Worm (Caenorhabditis elegans) whole organism, late embryonic: Measurements from ENCODE around the gene gpcp-2.
A peak's percentile ranks its signal among the peaks of the same experiment; 100 is the strongest.

ENCODE experiments used
- C08G9.2 ChIP-seq: sonication (generic microtip); optimal IDR thresholded peaks from 2 replicates; lab custom pipeline; 2016; ENCODE audit warnings: mild to moderate bottlenecking, missing genetic modification characterization, moderate library complexity, missing compliant biosample characterization
- C38D4.7 ChIP-seq: fragments of 200-800 bp; sonication (Bioruptor generic); optimal IDR thresholded peaks from 2 replicates; lab custom pipeline; 2018; ENCODE audit warnings: mild to moderate bottlenecking, missing genetic modification characterization, moderate library complexity, missing compliant biosample characterization
- F13H6.1 ChIP-seq: sonication (generic microtip); optimal IDR thresholded peaks from 2 replicates; lab custom pipeline; 2016; ENCODE audit warnings: missing genetic modification characterization, missing compliant biosample characterization
- Y22D7AL.16 ChIP-seq: sonication (generic microtip); optimal IDR thresholded peaks from 2 replicates; lab custom pipeline; 2016; ENCODE audit warnings: missing genetic modification characterization, missing compliant biosample characterization
- ama-1 ChIP-seq: fragments of 150-350 bp; optimal IDR thresholded peaks from 2 replicates; lab custom pipeline; 2014
- ceh-14 ChIP-seq: sonication (generic microtip); optimal IDR thresholded peaks from 2 replicates; lab custom pipeline; 2016; ENCODE audit warnings: missing genotype, missing genetic modification characterization, missing compliant biosample characterization
- ceh-18 ChIP-seq: sonication (generic microtip); optimal IDR thresholded peaks from 2 replicates; lab custom pipeline; 2016; ENCODE audit warnings: missing genetic modification characterization, missing compliant biosample characterization
- ceh-19 ChIP-seq: fragments of 200-800 bp; sonication (Bioruptor generic); optimal IDR thresholded peaks from 2 replicates; lab custom pipeline; 2018; ENCODE audit warnings: mild to moderate bottlenecking, missing genetic modification characterization, missing compliant biosample characterization
- ceh-2 ChIP-seq: sonication (generic microtip); optimal IDR thresholded peaks from 2 replicates; lab custom pipeline; 2016; ENCODE audit warnings: missing genotype, missing genetic modification characterization, missing compliant biosample characterization
- ceh-34 ChIP-seq: sonication (generic microtip); optimal IDR thresholded peaks from 2 replicates; lab custom pipeline; 2016; ENCODE audit warnings: mild to moderate bottlenecking, missing genetic modification characterization, missing compliant biosample characterization
- ceh-48 ChIP-seq: sonication (generic microtip); optimal IDR thresholded peaks from 2 replicates; lab custom pipeline; 2016; ENCODE audit warnings: missing genetic modification characterization, inconsistent platforms, missing compliant biosample characterization
- ceh-6 ChIP-seq: fragments of 200-800 bp; sonication (Bioruptor generic); optimal IDR thresholded peaks from 2 replicates; lab custom pipeline; 2018; ENCODE audit warnings: mild to moderate bottlenecking, missing genetic modification characterization, missing compliant biosample characterization
- ceh-9 ChIP-seq: sonication (generic microtip); optimal IDR thresholded peaks from 2 replicates; lab custom pipeline; 2016; ENCODE audit warnings: mild to moderate bottlenecking, missing genetic modification characterization, inconsistent platforms, missing compliant biosample characterization
- che-1 ChIP-seq: sonication (generic microtip); optimal IDR thresholded peaks from 2 replicates; lab custom pipeline; 2016; ENCODE audit warnings: mild to moderate bottlenecking, missing genetic modification characterization, missing compliant biosample characterization
- elt-2 ChIP-seq: sonication (generic microtip); optimal IDR thresholded peaks from 2 replicates; lab custom pipeline; 2016; ENCODE audit warnings: missing genetic modification reagents, missing genetic modification characterization, missing compliant biosample characterization
- elt-4 ChIP-seq: sonication (generic microtip); optimal IDR thresholded peaks from 2 replicates; lab custom pipeline; 2016; ENCODE audit warnings: missing genetic modification characterization, missing compliant biosample characterization
- ets-4 ChIP-seq: sonication (generic microtip); optimal IDR thresholded peaks from 2 replicates; lab custom pipeline; 2016; ENCODE audit warnings: missing genetic modification characterization, missing compliant biosample characterization
- eyg-1 ChIP-seq: sonication (generic microtip); optimal IDR thresholded peaks from 2 replicates; lab custom pipeline; 2016; ENCODE audit warnings: missing genotype, missing genetic modification characterization, missing compliant biosample characterization
- fax-1 ChIP-seq: sonication (generic microtip); optimal IDR thresholded peaks from 2 replicates; lab custom pipeline; 2016; ENCODE audit warnings: missing genotype, missing genetic modification characterization, missing compliant biosample characterization
- fkh-6 ChIP-seq: sonication (generic microtip); optimal IDR thresholded peaks from 2 replicates; lab custom pipeline; 2016; ENCODE audit warnings: missing genetic modification characterization, missing compliant biosample characterization
- gmeb-2 ChIP-seq: sonication (generic microtip); optimal IDR thresholded peaks from 2 replicates; lab custom pipeline; 2016; ENCODE audit warnings: missing genetic modification characterization, inconsistent platforms, missing compliant biosample characterization
- hlh-30 ChIP-seq: sonication (generic microtip); optimal IDR thresholded peaks from 2 replicates; lab custom pipeline; 2017; ENCODE audit warnings: antibody characterized with exemption, missing genetic modification characterization, missing compliant biosample characterization; ENCODE audit not compliant: insufficient read depth
- hlh-8 ChIP-seq: sonication (generic microtip); optimal IDR thresholded peaks from 2 replicates; lab custom pipeline; 2016; ENCODE audit warnings: missing genotype, missing genetic modification characterization, missing compliant biosample characterization
- lim-6 ChIP-seq: sonication (generic microtip); optimal IDR thresholded peaks from 2 replicates; lab custom pipeline; 2016; ENCODE audit warnings: missing genetic modification characterization, missing compliant biosample characterization
- lin-11 ChIP-seq: fragments of 200-800 bp; sonication (Bioruptor generic); optimal IDR thresholded peaks from 2 replicates; lab custom pipeline; 2018; ENCODE audit warnings: mild to moderate bottlenecking, missing genetic modification characterization, missing compliant biosample characterization
- nfya-1 ChIP-seq: sonication (generic microtip); optimal IDR thresholded peaks from 2 replicates; lab custom pipeline; 2017; ENCODE audit warnings: missing genetic modification characterization, mild to moderate bottlenecking, missing compliant biosample characterization, antibody characterized with exemption, moderate library complexity
- nhr-11 ChIP-seq: fragments of 150-350 bp; optimal IDR thresholded peaks from 2 replicates; lab custom pipeline; 2014; ENCODE audit warnings: missing biosample characterization, missing genetic modification characterization
- npax-4 ChIP-seq: sonication (generic microtip); optimal IDR thresholded peaks from 2 replicates; lab custom pipeline; 2016; ENCODE audit warnings: missing genetic modification characterization, missing compliant biosample characterization
- pag-3 ChIP-seq: sonication (generic microtip); optimal IDR thresholded peaks from 2 replicates; lab custom pipeline; 2016; ENCODE audit warnings: missing compliant biosample characterization, missing genetic modification characterization, borderline replicate concordance
- pha-2 ChIP-seq: sonication (generic microtip); optimal IDR thresholded peaks from 2 replicates; lab custom pipeline; 2017; ENCODE audit warnings: mild to moderate bottlenecking, missing genetic modification characterization, missing compliant biosample characterization
- pqm-1 ChIP-seq: sonication (generic microtip); optimal IDR thresholded peaks from 2 replicates; lab custom pipeline; 2016; ENCODE audit warnings: missing genetic modification characterization, missing compliant biosample characterization
- pros-1 ChIP-seq: fragments of 150-350 bp; optimal IDR thresholded peaks from 2 replicates; lab custom pipeline; 2014; ENCODE audit warnings: missing biosample characterization, missing genetic modification reagents, missing genetic modification characterization
- ref-2 ChIP-seq: sonication (generic microtip); optimal IDR thresholded peaks from 2 replicates; lab custom pipeline; 2016; ENCODE audit warnings: missing genetic modification characterization, missing compliant biosample characterization
- rnt-1 ChIP-seq: sonication (generic microtip); optimal IDR thresholded peaks from 2 replicates; lab custom pipeline; 2016; ENCODE audit warnings: missing genetic modification characterization, missing compliant biosample characterization
- sdc-2 ChIP-seq: sonication (generic microtip); optimal IDR thresholded peaks from 2 replicates; lab custom pipeline; 2016; ENCODE audit warnings: missing genotype, missing genetic modification characterization, missing compliant biosample characterization
- sox-4 ChIP-seq: sonication (generic microtip); optimal IDR thresholded peaks from 2 replicates; lab custom pipeline; 2017; ENCODE audit warnings: mild to moderate bottlenecking, missing genetic modification characterization, inconsistent platforms, missing compliant biosample characterization
- syd-9 ChIP-seq: sonication (generic microtip); optimal IDR thresholded peaks from 2 replicates; lab custom pipeline; 2016; ENCODE audit warnings: mild to moderate bottlenecking, missing genetic modification characterization, moderate library complexity, missing compliant biosample characterization
- tbx-7 ChIP-seq: sonication (generic microtip); optimal IDR thresholded peaks from 2 replicates; lab custom pipeline; 2016; ENCODE audit warnings: missing genotype, missing genetic modification characterization, missing compliant biosample characterization
- unc-3 ChIP-seq, 2 experiments: fragments of 200-800 bp in 1 of 2; sonication (Bioruptor generic) in 1 of 2; sonication (generic microtip) in 1 of 2; conservative IDR thresholded peaks in 1 of 2; optimal IDR thresholded peaks in 1 of 2; 2 replicates each; pipeline versions ENCODE4 v1.3.6 to Lab custom; 2016 to 2022; ENCODE audit warnings: missing compliant biosample characterization in 2 of 2, missing genetic modification characterization in 2 of 2, missing genetic modification reagents in 1 of 2
- unc-42 ChIP-seq: sonication (generic microtip); optimal IDR thresholded peaks from 2 replicates; lab custom pipeline; 2016; ENCODE audit warnings: missing genotype, missing genetic modification characterization, missing compliant biosample characterization
- unc-55 ChIP-seq: sonication (generic microtip); optimal IDR thresholded peaks from 2 replicates; lab custom pipeline; 2017; ENCODE audit warnings: missing biosample characterization, missing genetic modification reagents, missing genetic modification characterization
- unc-86 ChIP-seq: sonication (generic microtip); optimal IDR thresholded peaks from 2 replicates; lab custom pipeline; 2016; ENCODE audit warnings: missing genetic modification characterization, missing compliant biosample characterization
- zip-5 ChIP-seq: sonication (generic microtip); optimal IDR thresholded peaks from 2 replicates; lab custom pipeline; 2016; ENCODE audit warnings: missing genetic modification characterization, missing compliant biosample characterization
- ztf-16 ChIP-seq: sonication (generic microtip); optimal IDR thresholded peaks from 2 replicates; lab custom pipeline; 2017; ENCODE audit warnings: missing genetic modification characterization, missing compliant biosample characterization

gpcp-2 gene

ce11 chrII:8071801-8072544 lies 1.2 kb downstream of the gpcp-2 start:
- TF ChIP-seq F13H6.1 (tag; lab: Kevin White, UChicago) (no peak), ceh-18 (tag; lab: Kevin White, UChicago) (peak; percentile 17), ceh-14 (tag; lab: Kevin White, UChicago) (no peak), sdc-2 (tag; lab: Kevin White, UChicago) (no peak), ceh-34 (peak; percentile 84), unc-55 (GFP tag; lab: Kevin White, UChicago) (peak; percentile 86), lim-6 (tag; lab: Kevin White, UChicago) (no peak), syd-9 (tag; lab: Kevin White, UChicago) (no peak), ceh-48 (tag; lab: Kevin White, UChicago) (peak; percentile 42), ceh-19 (GFP tag; lab: Kevin White, UChicago) (peak; percentile 40), nfya-1 (tag; lab: Kevin White, UChicago) (peak; percentile 1), unc-86 (no peak), eyg-1 (tag; lab: Kevin White, UChicago) (no peak), hlh-30 (peak; percentile 85), fkh-6 (tag; lab: Kevin White, UChicago) (no peak), unc-42 (tag; lab: Kevin White, UChicago) (peak; percentile 33)

DNA sequence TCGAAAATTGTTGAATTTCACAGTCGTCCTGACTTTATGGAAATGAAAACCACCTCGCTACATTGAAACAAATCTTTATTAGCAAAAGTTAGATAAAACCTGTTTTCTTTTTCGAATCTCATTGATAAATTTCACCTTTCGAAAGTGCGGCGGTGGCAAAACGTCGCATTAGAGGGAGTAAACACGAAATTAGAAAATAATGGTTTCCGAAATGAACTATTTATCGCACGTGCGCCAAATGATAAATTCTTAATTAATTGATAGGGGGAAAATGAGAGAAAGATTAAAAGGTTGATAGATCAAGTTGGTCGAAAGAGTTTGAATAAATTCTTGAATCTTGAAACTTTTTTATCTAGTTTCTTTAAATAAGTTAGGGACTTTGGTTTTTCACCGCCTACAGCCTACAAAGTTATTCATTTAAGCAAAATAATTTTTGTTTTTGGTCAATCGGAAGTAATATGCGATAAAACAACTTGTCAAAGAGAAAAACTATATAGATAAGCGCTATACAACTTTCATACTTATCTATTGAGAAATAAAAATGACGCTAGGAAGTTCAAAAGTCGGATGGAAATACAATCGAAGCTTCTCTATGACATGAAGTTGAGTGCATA lies 2.1 kb downstream of the gpcp-2 start:
- TF ChIP-seq hlh-8 = no peak
- TF ChIP-seq elt-2 = peak; percentile 29
- TF ChIP-seq, all 69 proteins: peak for 1

DNA sequence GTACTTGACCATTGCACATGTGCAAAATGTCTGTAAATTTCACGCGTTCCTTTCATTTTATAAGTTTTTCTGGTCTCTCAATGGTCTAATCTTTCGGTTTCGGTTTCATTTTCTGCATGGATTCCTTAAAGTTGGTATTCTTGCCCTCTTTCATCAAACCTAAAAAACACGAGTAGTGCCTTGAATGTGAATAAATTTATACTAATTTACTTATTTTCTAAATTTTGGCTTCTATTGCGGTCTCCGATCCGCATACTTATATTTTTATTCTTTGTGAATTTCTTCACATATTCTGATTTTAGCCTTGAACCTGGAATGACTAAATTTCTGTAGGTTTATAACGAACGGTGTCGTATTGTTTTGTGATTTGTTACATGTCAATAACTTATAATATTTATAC lies 7.2 kb downstream of the gpcp-2 start, which contains the start of gene pdha-1:
TSS of gene pdha-1 (plus strand) at position 301 of the 400 bp plus-strand sequence.
- TF ChIP-seq pha-2 (tag; lab: Kevin White, UChicago) (no peak), C38D4.7 (GFP tag; lab: Kevin White, UChicago) (no peak), eyg-1 (tag; lab: Kevin White, UChicago) (no peak), pros-1 (tag; lab: Kevin White, UChicago) (no peak), zip-5 (tag; lab: Kevin White, UChicago) (no peak), elt-2 (no peak), sox-4 (tag; lab: Kevin White, UChicago) (no peak), fax-1 (tag; lab: Kevin White, UChicago) (no peak)

DNA sequence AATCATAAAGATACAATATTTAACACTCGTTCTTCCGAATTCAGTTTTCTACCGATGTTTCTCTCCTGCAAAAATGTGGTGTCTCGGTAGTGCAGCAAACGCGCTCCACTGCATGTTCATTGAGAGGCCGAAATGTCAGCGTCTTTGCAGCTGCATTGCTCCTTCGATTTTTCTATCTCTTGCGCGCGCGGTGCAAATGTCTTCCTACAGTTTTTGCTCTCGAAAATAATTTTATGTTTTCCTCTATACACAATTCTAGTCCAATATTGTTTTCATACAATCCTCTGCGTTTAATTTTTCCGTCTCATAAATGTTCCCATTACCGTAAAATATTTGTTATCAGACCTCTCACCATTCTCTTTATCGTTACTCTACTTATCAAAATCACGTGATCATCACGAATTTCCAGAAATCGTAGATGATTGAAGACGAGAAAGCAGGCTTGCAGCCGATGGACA lies 10.8 kb downstream of the gpcp-2 start, which contains the start of gene ufd-2:
TSS of gene ufd-2 (plus strand) at position 408 of the 458 bp plus-strand sequence.
- TF ChIP-seq eyg-1 (tag; lab: Kevin White, UChicago) = no peak
- no peak for TF ChIP-seq sox-4 (tag; lab: Kevin White, UChicago)
- TF ChIP-seq zip-5 (tag; lab: Kevin White, UChicago) = peak; percentile 64
- TF ChIP-seq lim-6 (tag; lab: Kevin White, UChicago) = no peak
- TF ChIP-seq lin-11 (tag; lab: Kevin White, UChicago) = no peak
- no peak for TF ChIP-seq elt-4 (tag; lab: Kevin White, UChicago)
- no peak for TF ChIP-seq ama-1 (lab: Kevin White, UChicago)
- no peak for TF ChIP-seq Y22D7AL.16 (tag; lab: Kevin White, UChicago)
- TF ChIP-seq ref-2 (tag; lab: Kevin White, UChicago) = peak; percentile 82
- peak; percentile 51 for TF ChIP-seq tbx-7
- TF ChIP-seq ceh-9 (tag; lab: Kevin White, UChicago) = no peak
- no peak for TF ChIP-seq syd-9 (tag; lab: Kevin White, UChicago)
- peak; percentile 79 for TF ChIP-seq elt-2
- no peak for TF ChIP-seq che-1 (tag; lab: Kevin White, UChicago)
- TF ChIP-seq C08G9.2 = peak; percentile 71
- TF ChIP-seq ceh-2 (tag; lab: Kevin White, UChicago) = peak; percentile 73
- peak; percentile 50 for TF ChIP-seq ets-4 (tag; lab: Kevin White, UChicago)
- TF ChIP-seq gmeb-2 (tag; lab: Kevin White, UChicago) = no peak
- TF ChIP-seq unc-3 (GFP tag; conservative IDR thresholded peaks at IDR 0.05; lab: Robert Waterston, UW) = 0 out of 2 replicates have a peak, but pooled peaks have one; percentile 14
- no peak for TF ChIP-seq unc-3 (tag; optimal IDR thresholded peaks at IDR 0.05; lab: Kevin White, UChicago)
- TF ChIP-seq rnt-1 (tag; lab: Kevin White, UChicago) = peak; percentile 75
- TF ChIP-seq pag-3 (tag; lab: Kevin White, UChicago) = no peak
- TF ChIP-seq nfya-1 (tag; lab: Kevin White, UChicago) = peak; percentile 63
- TF ChIP-seq nhr-11 (tag; lab: Kevin White, UChicago) = no peak
- TF ChIP-seq fax-1 (tag; lab: Kevin White, UChicago) = peak; percentile 47
- no peak for TF ChIP-seq pqm-1 (tag; lab: Kevin White, UChicago)
- TF ChIP-seq npax-4 = no peak
- peak; percentile 41 for TF ChIP-seq ztf-16 (tag; lab: Kevin White, UChicago)
- TF ChIP-seq ceh-6 (GFP tag; lab: Kevin White, UChicago) = no peak
